Fruit fly (Drosophila melanogaster) whole organism, embryonic: ENCODE data around the gene natalisin.

Experiments
- Awh ChIP-seq: fragments of 200-800 bp; sonication (Bioruptor generic); IDR thresholded peaks from 2 replicates; pipeline ENCODE4, ENCODE4 v1.3.6; 2022; ENCODE audit warnings: missing biosample characterization, missing genetic modification characterization
- CG10366 ChIP-seq: fragments of 200-800 bp; sonication (Bioruptor generic); IDR thresholded peaks from 2 replicates; pipeline ENCODE4 v1.3.6; 2022; ENCODE audit warnings: missing biosample characterization, missing genetic modification characterization
- CG10543 ChIP-seq: fragments of 200-800 bp; sonication (Bioruptor generic); optimal IDR thresholded peaks from 3 replicates; lab custom pipeline; 2017; ENCODE audit warnings: missing biosample characterization, mild to moderate bottlenecking, missing genetic modification characterization, moderate library complexity
- CG10979 ChIP-seq: fragments of 200-800 bp; sonication (Bioruptor generic); optimal IDR thresholded peaks from 2 replicates; lab custom pipeline; 2018; ENCODE audit warnings: missing biosample characterization, mild to moderate bottlenecking, missing genetic modification characterization, moderate library complexity
- CG12104 ChIP-seq: fragments of 200-800 bp; sonication (Bioruptor generic); optimal IDR thresholded peaks from 3 replicates; lab custom pipeline; 2016; ENCODE audit warnings: missing biosample characterization, missing genetic modification characterization
- CG12769 ChIP-seq: fragments of 200-800 bp; sonication (Bioruptor generic); optimal IDR thresholded peaks from 2 replicates; lab custom pipeline; 2019; ENCODE audit warnings: missing biosample characterization, mild to moderate bottlenecking, missing genetic modification characterization, moderate library complexity
- CG13624 ChIP-seq: fragments of 200-800 bp; sonication (Bioruptor generic); optimal IDR thresholded peaks from 2 replicates; lab custom pipeline; 2016; ENCODE audit warnings: missing biosample characterization, missing genetic modification characterization
- CG14441 ChIP-seq: fragments of 200-800 bp; sonication (Bioruptor generic); IDR thresholded peaks from 2 replicates; pipeline ENCODE4 v1.3.6; 2022; ENCODE audit warnings: missing biosample characterization, missing genetic modification characterization
- CG14710 ChIP-seq: fragments of 200-800 bp; sonication (Bioruptor generic); optimal IDR thresholded peaks from 3 replicates; lab custom pipeline; 2019; ENCODE audit warnings: missing biosample characterization, mild to moderate bottlenecking, missing genetic modification characterization, moderate library complexity
- CG1603 ChIP-seq: fragments of 200-800 bp; sonication (Bioruptor generic); optimal IDR thresholded peaks from 2 replicates; lab custom pipeline; 2019; ENCODE audit warnings: missing biosample characterization, mild to moderate bottlenecking, missing genetic modification characterization, moderate library complexity
- CG18476 ChIP-seq: fragments of 200-800 bp; sonication (Bioruptor generic); optimal IDR thresholded peaks from 2 replicates; lab custom pipeline; 2016; ENCODE audit warnings: missing biosample characterization, mild to moderate bottlenecking, missing genetic modification characterization
- CG30431 ChIP-seq: fragments of 200-800 bp; sonication (Bioruptor generic); optimal IDR thresholded peaks from 2 replicates; lab custom pipeline; 2017; ENCODE audit warnings: missing biosample characterization, missing genetic modification characterization
- CG31224 ChIP-seq: fragments of 200-800 bp; sonication (Bioruptor generic); IDR thresholded peaks from 2 replicates; pipeline ENCODE4 v1.3.6; 2022; ENCODE audit warnings: missing biosample characterization, missing genetic modification characterization
- CG32532 ChIP-seq: fragments of 200-800 bp; sonication (Bioruptor generic); IDR thresholded peaks from 2 replicates; pipeline ENCODE4 v1.3.6; 2022; ENCODE audit warnings: missing biosample characterization, missing genetic modification characterization
- CG32772 ChIP-seq: fragments of 200-800 bp; sonication (Bioruptor generic); IDR thresholded peaks from 2 replicates; pipeline ENCODE4 v1.3.6; 2022; ENCODE audit warnings: missing biosample characterization, missing genetic modification characterization
- CG6683 ChIP-seq: fragments of 200-800 bp; sonication (Bioruptor generic); optimal IDR thresholded peaks from 2 replicates; lab custom pipeline; 2017; ENCODE audit warnings: missing biosample characterization, mild to moderate bottlenecking, missing genetic modification characterization, missing genetic modification reagents
- CG7839 ChIP-seq: fragments of 200-800 bp; sonication (Bioruptor generic); optimal IDR thresholded peaks from 3 replicates; lab custom pipeline; 2018; ENCODE audit warnings: missing biosample characterization, mild to moderate bottlenecking, missing genetic modification characterization, moderate library complexity
- CG7928 ChIP-seq: fragments of 200-800 bp; sonication (Bioruptor generic); optimal IDR thresholded peaks from 2 replicates; lab custom pipeline; 2017; ENCODE audit warnings: missing biosample characterization, mild to moderate bottlenecking, missing genetic modification characterization
- CG9876 ChIP-seq: fragments of 200-800 bp; sonication (Bioruptor generic); optimal IDR thresholded peaks from 2 replicates; lab custom pipeline; 2016; ENCODE audit warnings: missing biosample characterization, missing genetic modification characterization
- CG9932 ChIP-seq: fragments of 200-800 bp; sonication (Bioruptor generic); IDR thresholded peaks from 2 replicates; pipeline ENCODE4 v1.3.6; 2022; ENCODE audit warnings: missing biosample characterization, missing genetic modification characterization
- Camta ChIP-seq: fragments of 200-800 bp; sonication (Bioruptor generic); optimal IDR thresholded peaks from 2 replicates; lab custom pipeline; 2016; ENCODE audit warnings: missing biosample characterization, missing genetic modification characterization
- Dip2 ChIP-seq: fragments of 200-800 bp; sonication (Bioruptor generic); IDR thresholded peaks from 2 replicates; pipeline ENCODE4 v1.3.6; 2022; ENCODE audit warnings: missing biosample characterization, missing genetic modification characterization
- Fer1 ChIP-seq: fragments of 200-800 bp; sonication (Bioruptor generic); optimal IDR thresholded peaks from 2 replicates; lab custom pipeline; 2017; ENCODE audit warnings: missing biosample characterization, mild to moderate bottlenecking, missing genetic modification characterization
- Hey ChIP-seq: fragments of 200-800 bp; sonication (Bioruptor generic); optimal IDR thresholded peaks from 3 replicates; lab custom pipeline; 2018; ENCODE audit warnings: missing biosample characterization, mild to moderate bottlenecking, missing genetic modification characterization
- Hsf ChIP-seq: fragments of 200-800 bp; sonication (Bioruptor generic); optimal IDR thresholded peaks from 3 replicates; lab custom pipeline; 2016; ENCODE audit warnings: missing biosample characterization, missing genetic modification characterization
- Meics ChIP-seq: fragments of 200-800 bp; sonication (Bioruptor generic); optimal IDR thresholded peaks from 2 replicates; lab custom pipeline; 2017; ENCODE audit warnings: missing biosample characterization, mild to moderate bottlenecking, missing genetic modification characterization
- Rfx ChIP-seq: fragments of 200-800 bp; sonication (Bioruptor generic); IDR thresholded peaks from 2 replicates; pipeline ENCODE4 v1.3.6; 2022; ENCODE audit warnings: missing biosample characterization, missing genetic modification characterization
- Scr ChIP-seq: fragments of 200-800 bp; sonication (Bioruptor generic); IDR thresholded peaks from 2 replicates; pipeline ENCODE4 v1.3.6; 2022; ENCODE audit warnings: missing biosample characterization, missing genetic modification characterization; ENCODE audit not compliant: partially characterized antibody
- Sin3A ChIP-seq: fragments of >200 bp; optimal IDR thresholded peaks from 2 replicates; lab custom pipeline; 2018
- Spps ChIP-seq: fragments of 200-800 bp; sonication (Bioruptor generic); optimal IDR thresholded peaks from 2 replicates; lab custom pipeline; 2018; ENCODE audit warnings: missing biosample characterization, mild to moderate bottlenecking, missing genetic modification characterization
- ara ChIP-seq: fragments of 200-800 bp; sonication (Bioruptor generic); IDR thresholded peaks from 2 replicates; pipeline ENCODE4 v1.3.6; 2022; ENCODE audit warnings: missing biosample characterization, missing genetic modification characterization
- chinmo ChIP-seq: fragments of 200-800 bp; sonication (Bioruptor generic); IDR thresholded peaks from 4 replicates; pipeline ENCODE4 v1.3.6; 2022; ENCODE audit warnings: missing biosample characterization, missing genetic modification characterization; ENCODE audit not compliant: partially characterized antibody
- croc ChIP-seq: fragments of 200-800 bp; sonication (Bioruptor generic); conservative IDR thresholded peaks from 3 replicates; pipeline ENCODE4 v1.3.6; 2022; ENCODE audit warnings: missing biosample characterization, missing genetic modification characterization
- gem ChIP-seq: fragments of 200-800 bp; sonication (Bioruptor generic); optimal IDR thresholded peaks from 2 replicates; lab custom pipeline; 2019; ENCODE audit warnings: missing biosample characterization, mild to moderate bottlenecking, missing genetic modification characterization, moderate library complexity
- kah ChIP-seq: fragments of 200-800 bp; sonication (Bioruptor generic); optimal IDR thresholded peaks from 2 replicates; lab custom pipeline; 2018; ENCODE audit warnings: missing biosample characterization, mild to moderate bottlenecking, missing genetic modification characterization
- lab ChIP-seq: fragments of 200-800 bp; sonication (Bioruptor generic); optimal IDR thresholded peaks from 3 replicates; lab custom pipeline; 2017; ENCODE audit warnings: missing biosample characterization, missing genetic modification characterization, mild to moderate bottlenecking, moderate library complexity, missing genetic modification reagents
- nau ChIP-seq: fragments of 200-800 bp; sonication (Bioruptor generic); optimal IDR thresholded peaks from 3 replicates; lab custom pipeline; 2017; ENCODE audit warnings: missing biosample characterization, mild to moderate bottlenecking, missing genetic modification characterization, missing genetic modification reagents
- nom ChIP-seq: fragments of 200-800 bp; sonication (Bioruptor generic); optimal IDR thresholded peaks from 2 replicates; lab custom pipeline; 2017; ENCODE audit warnings: missing biosample characterization, missing genetic modification characterization, mild to moderate bottlenecking, moderate library complexity, missing genetic modification reagents
- pfk ChIP-seq: fragments of 200-800 bp; sonication (Bioruptor generic); optimal IDR thresholded peaks from 2 replicates; lab custom pipeline; 2018; ENCODE audit warnings: missing biosample characterization, mild to moderate bottlenecking, missing genetic modification characterization, moderate library complexity
- phol ChIP-seq: fragments of 200-800 bp; sonication (Bioruptor generic); optimal IDR thresholded peaks from 3 replicates; lab custom pipeline; 2018; ENCODE audit warnings: missing biosample characterization, mild to moderate bottlenecking, missing genetic modification characterization, moderate library complexity
- ranshi ChIP-seq: fragments of 200-800 bp; sonication (Bioruptor generic); IDR thresholded peaks from 2 replicates; pipeline ENCODE4 v1.3.6; 2022; ENCODE audit warnings: missing biosample characterization, missing genetic modification characterization
- repo ChIP-seq: fragments of 200-800 bp; sonication (Bioruptor generic); optimal IDR thresholded peaks from 2 replicates; lab custom pipeline; 2016; ENCODE audit warnings: missing biosample characterization, missing genetic modification characterization
- scrt ChIP-seq: fragments of 200-800 bp; sonication (Bioruptor generic); optimal IDR thresholded peaks from 2 replicates; lab custom pipeline; 2018; ENCODE audit warnings: missing biosample characterization, mild to moderate bottlenecking, missing genetic modification characterization, moderate library complexity
- sens ChIP-seq: fragments of 200-800 bp; sonication (Bioruptor generic); peaks from one replicate; lab custom pipeline; 2016; ENCODE audit warnings: missing biosample characterization, missing genetic modification characterization
- sob ChIP-seq: fragments of 200-800 bp; sonication (Bioruptor generic); IDR thresholded peaks from 2 replicates; pipeline ENCODE4 v1.3.6; 2022; ENCODE audit warnings: missing biosample characterization, missing genetic modification characterization
- sqz ChIP-seq: fragments of 200-800 bp; sonication (Bioruptor generic); optimal IDR thresholded peaks from 3 replicates; lab custom pipeline; 2018; ENCODE audit warnings: missing biosample characterization, mild to moderate bottlenecking, missing genetic modification characterization
- tap ChIP-seq: fragments of 200-800 bp; optimal IDR thresholded peaks from 3 replicates; lab custom pipeline; 2019; ENCODE audit warnings: missing biosample characterization, mild to moderate bottlenecking, missing genetic modification characterization, moderate library complexity
- tgo ChIP-seq: fragments of 200-800 bp; sonication (Bioruptor generic); IDR thresholded peaks from 3 replicates; pipeline ENCODE4 v1.3.6; 2022; ENCODE audit warnings: missing biosample characterization, missing genetic modification characterization
- twi ChIP-seq: fragments of 200-800 bp; optimal IDR thresholded peaks from 2 replicates; lab custom pipeline; 2019; ENCODE audit warnings: missing biosample characterization, mild to moderate bottlenecking, missing genetic modification characterization, moderate library complexity

The natalisin gene

dm6 chr3R:14382312-14383046, 35.9 kb upstream of the natalisin start (continued):
- peak; percentile 92 for TF ChIP-seq lab
- TF ChIP-seq CG9932 (GFP tag; lab: Robert Waterston, UW): peak; percentile 3; the same call in 1 of the 2 replicates
- TF ChIP-seq Camta: no peak
- TF ChIP-seq tap (tag; lab: Kevin White, UChicago): peak; percentile 66
- TF ChIP-seq tgo (GFP tag; lab: Robert Waterston, UW): peak; percentile 57; the same call in 2 of the 3 replicates
- TF ChIP-seq croc (GFP tag; lab: Robert Waterston, UW): peak; percentile 62
- TF ChIP-seq gem: peak; percentile 94
- peak; percentile 55 for TF ChIP-seq Hsf
- no peak for TF ChIP-seq CG1603 (tag; lab: Kevin White, UChicago)
- TF ChIP-seq CG18476: peak; percentile 44
- no peak for TF ChIP-seq CG9876 (GFP tag; lab: Kevin White, UChicago)
- TF ChIP-seq CG12104 (GFP tag; lab: Kevin White, UChicago): peak; percentile 71
- TF ChIP-seq twi: peak; percentile 61
- TF ChIP-seq nau: peak; percentile 70
- no peak for TF ChIP-seq CG7928 (GFP tag; lab: Kevin White, UChicago)
- peak; percentile 67; the same call in 1 of the 2 replicates for TF ChIP-seq ara (GFP tag; lab: Robert Waterston, UW)
- peak; percentile 87 for TF ChIP-seq CG10979 (tag; lab: Kevin White, UChicago)
- peak; percentile 50 for TF ChIP-seq CG12769 (tag; lab: Kevin White, UChicago)
- TF ChIP-seq pfk (GFP tag; lab: Kevin White, UChicago): no peak
- TF ChIP-seq Awh: peak; percentile 66; the same call in 1 of the 2 replicates
- TF ChIP-seq Meics (GFP tag; lab: Kevin White, UChicago): peak; percentile 89
- TF ChIP-seq sens (GFP tag; lab: Kevin White, UChicago): peak; percentile 85
- no peak for TF ChIP-seq Scr (GFP tag; lab: Robert Waterston, UW)
- TF ChIP-seq CG10366 (GFP tag; lab: Robert Waterston, UW): peak; percentile 63
- TF ChIP-seq CG7839 (tag; lab: Kevin White, UChicago): peak; percentile 90
- no peak for TF ChIP-seq chinmo (GFP tag; lab: Robert Waterston, UW)
- peak; percentile 80 for TF ChIP-seq CG6683 (GFP tag; lab: Kevin White, UChicago)
- peak; percentile 74 for TF ChIP-seq nom (GFP tag; lab: Kevin White, UChicago)
- TF ChIP-seq CG10543 (GFP tag; lab: Kevin White, UChicago): peak; percentile 49
- no peak for TF ChIP-seq Hey (tag; lab: Kevin White, UChicago)
- peak; percentile 62 for TF ChIP-seq Spps
- peak; percentile 67 for TF ChIP-seq scrt
- peak; percentile 61 for TF ChIP-seq Rfx (GFP tag; lab: Robert Waterston, UW)
- peak; percentile 92 for TF ChIP-seq Fer1 (GFP tag; lab: Kevin White, UChicago)
- peak; percentile 64 for TF ChIP-seq ranshi (GFP tag; lab: Robert Waterston, UW)
- TF ChIP-seq repo (GFP tag; lab: Kevin White, UChicago): no peak
- TF ChIP-seq sqz (GFP tag; lab: Kevin White, UChicago): peak; percentile 44
- peak; percentile 25 for TF ChIP-seq CG30431 (GFP tag; lab: Kevin White, UChicago)
- peak; percentile 73 for TF ChIP-seq CG32532
- no peak for TF ChIP-seq Sin3A (lab: Kevin White, UChicago)
- TF ChIP-seq CG32772: 0 out of 2 replicates have a peak, but pooled peaks have one; percentile 58
- TF ChIP-seq kah (GFP tag; lab: Kevin White, UChicago): peak; percentile 52
- TF ChIP-seq CG14441: peak; percentile 52; the same call in 1 of the 2 replicates
- no peak for TF ChIP-seq CG13624 (GFP tag; lab: Kevin White, UChicago)
- peak; percentile 79 for TF ChIP-seq CG14710 (tag; lab: Kevin White, UChicago)
- TF ChIP-seq CG31224: 0 out of 2 replicates have a peak, but pooled peaks have one; percentile 46
- no peak for TF ChIP-seq Dip2 (GFP tag; lab: Robert Waterston, UW)
- TF ChIP-seq sob (GFP tag; lab: Robert Waterston, UW): peak; percentile 58
- TF ChIP-seq phol (tag; lab: Kevin White, UChicago): peak; percentile 87
